Fruit fly (Drosophila melanogaster) whole organism, wandering third instar larva: ENCODE measurements around the gene Swip-1.

Source experiments
- CG9705 ChIP-seq: fragments of 200-800 bp; sonication (Bioruptor generic); optimal IDR thresholded peaks from 2 replicates; lab custom pipeline; 2018; ENCODE audit warnings: missing biosample characterization, mild to moderate bottlenecking, missing genetic modification characterization
- GATAd ChIP-seq: sonication (Bioruptor generic); optimal IDR thresholded peaks from 2 replicates; lab custom pipeline; 2016; ENCODE audit warnings: missing biosample characterization, missing genetic modification characterization
- HLH106 ChIP-seq: fragments of 200-800 bp; optimal IDR thresholded peaks from 3 replicates; lab custom pipeline; 2019; ENCODE audit warnings: missing biosample characterization, mild to moderate bottlenecking, missing genetic modification characterization, moderate library complexity
- Hr78 ChIP-seq: fragments of >200 bp; optimal IDR thresholded peaks from 2 replicates; lab custom pipeline; 2017; ENCODE audit warnings: missing biosample characterization, missing genetic modification characterization
- Rel ChIP-seq, 2 experiments: fragments of 200-800 bp; sonication (Bioruptor generic) in 1 of 2; optimal IDR thresholded peaks; 2 replicates in 1 of 2; 3 replicates in 1 of 2; lab custom pipeline; 2016 to 2019; ENCODE audit warnings: mild to moderate bottlenecking in 2 of 2, missing biosample characterization in 2 of 2, missing genetic modification characterization in 2 of 2, moderate library complexity in 1 of 2
- Sp1 ChIP-seq: fragments of 200-800 bp; sonication (Bioruptor generic); optimal IDR thresholded peaks from 3 replicates; lab custom pipeline; 2019; ENCODE audit warnings: missing biosample characterization, mild to moderate bottlenecking, missing genetic modification characterization, moderate library complexity
- Vsx2 ChIP-seq: fragments of 200-300, 225-300 bp; sonication (Bioruptor generic); optimal IDR thresholded peaks from 2 replicates; lab custom pipeline; 2018; ENCODE audit warnings: missing biosample characterization, missing genetic modification characterization; ENCODE audit not compliant: partially characterized antibody
- br ChIP-seq: fragments of 200-800 bp; sonication (Bioruptor generic); optimal IDR thresholded peaks from 2 replicates; lab custom pipeline; 2016; ENCODE audit warnings: missing biosample characterization, missing genetic modification characterization
- ey ChIP-seq: fragments of 200-800 bp; sonication (Bioruptor generic); optimal IDR thresholded peaks from 2 replicates; lab custom pipeline; 2016; ENCODE audit warnings: missing biosample characterization, missing genetic modification characterization
- h ChIP-seq: fragments of 200-800 bp; sonication (Bioruptor generic); optimal IDR thresholded peaks from 3 replicates; lab custom pipeline; 2016; ENCODE audit warnings: missing biosample characterization, mild to moderate bottlenecking, missing genetic modification characterization
- jim ChIP-seq: fragments of 175-275, 200-325 bp; sonication (Bioruptor generic); optimal IDR thresholded peaks from 2 replicates; lab custom pipeline; 2016; ENCODE audit warnings: missing biosample characterization, mild to moderate bottlenecking, missing genetic modification characterization
- lola ChIP-seq: fragments of >200 bp; optimal IDR thresholded peaks from 2 replicates; lab custom pipeline; 2017; ENCODE audit warnings: missing biosample characterization, missing genetic modification characterization
- psq ChIP-seq: fragments of 200-800 bp; sonication (Bioruptor generic); optimal IDR thresholded peaks from 3 replicates; lab custom pipeline; 2017; ENCODE audit warnings: missing biosample characterization, mild to moderate bottlenecking, missing genetic modification characterization, moderate library complexity

DNA sequence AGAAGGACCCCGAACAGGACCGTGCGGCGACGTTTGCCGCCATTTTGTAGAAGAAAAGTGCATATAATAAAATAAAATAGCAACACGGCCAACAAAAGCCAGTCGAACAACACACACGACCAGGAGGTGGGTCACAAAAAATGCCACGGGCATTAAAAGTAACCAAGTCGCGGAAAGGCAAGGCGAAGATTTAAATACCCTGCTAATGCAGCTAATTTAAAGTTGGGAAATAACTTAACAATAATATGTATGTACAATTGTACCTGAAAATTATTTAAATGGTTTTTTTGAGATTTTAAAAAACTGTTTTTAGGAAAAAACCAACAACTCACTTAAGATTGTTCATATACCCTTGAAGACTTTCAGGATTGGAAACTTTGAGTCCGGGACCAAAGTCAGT is 57.5 kb downstream of the Swip-1 start:
- TF ChIP-seq HLH106 (no peak), Vsx2 (GFP tag; lab: Kevin White, UChicago) (no peak), lola (GFP tag; lab: Kevin White, UChicago) (no peak), psq (GFP tag; lab: Kevin White, UChicago) (no peak), Sp1 (GFP tag; lab: Kevin White, UChicago) (no peak), Hr78 (GFP tag; lab: Kevin White, UChicago) (no peak), GATAd (GFP tag; lab: Kevin White, UChicago) (no peak), Rel (GFP tag; optimal IDR thresholded peaks at IDR 0.05; lab: Kevin White, UChicago) (no peak), Rel (tag; optimal IDR thresholded peaks at IDR 0.05; lab: Kevin White, UChicago) (no peak), h (GFP tag; lab: Kevin White, UChicago) (no peak), jim (GFP tag; lab: Kevin White, UChicago) (no peak), br (GFP tag; lab: Kevin White, UChicago) (no peak), CG9705 (GFP tag; lab: Kevin White, UChicago) (no peak), ey (GFP tag; lab: Kevin White, UChicago) (no peak)
